Worm (Caenorhabditis elegans) whole organism, L3 larva: ENCODE results near the gene his-72.
A peak's percentile ranks its signal among the peaks of the same experiment; 100 is the strongest.
"Not testable (repeated sequence)": the region's sequence is repeated elsewhere in the genome, so short reads cannot be mapped to it uniquely, and the experiment has no call there.

Experiments
- R02D3.7 ChIP-seq: fragments of 150-350 bp; optimal IDR thresholded peaks from 2 replicates; lab custom pipeline; 2014; ENCODE audit warnings: missing biosample characterization, missing genetic modification characterization
- ZK546.5 ChIP-seq: sonication (generic microtip); optimal IDR thresholded peaks from 2 replicates; lab custom pipeline; 2017; ENCODE audit warnings: missing biosample characterization, missing genetic modification characterization
- aly-2 ChIP-seq: fragments of 150-350 bp; optimal IDR thresholded peaks from 2 replicates; lab custom pipeline; 2014; ENCODE audit warnings: missing biosample characterization, missing genetic modification characterization
- ama-1 ChIP-seq: fragments of 150-350 bp; optimal IDR thresholded peaks from 2 replicates; lab custom pipeline; 2018
- ceh-28 ChIP-seq: fragments of 150-350 bp; optimal IDR thresholded peaks from 2 replicates; lab custom pipeline; 2014; ENCODE audit warnings: missing biosample characterization, missing genetic modification reagents, missing genetic modification characterization
- egl-27 ChIP-seq: sonication (generic microtip); optimal IDR thresholded peaks from 4 replicates; lab custom pipeline; 2017; ENCODE audit warnings: missing biosample characterization, missing genetic modification reagents, missing genetic modification characterization
- egl-5 ChIP-seq: fragments of 150-350 bp; optimal IDR thresholded peaks from 2 replicates; lab custom pipeline; 2017; ENCODE audit warnings: missing biosample characterization, missing genetic modification reagents, missing genetic modification characterization, inconsistent platforms
- elt-1 ChIP-seq: fragments of 150-350 bp; optimal IDR thresholded peaks from 2 replicates; lab custom pipeline; 2014; ENCODE audit warnings: missing biosample characterization, missing genetic modification characterization
- elt-3 ChIP-seq, 3 experiments: fragments of 150-350 bp in 1 of 3; sonication (generic microtip) in 2 of 3; optimal IDR thresholded peaks; 2 replicates in 2 of 3; 4 replicates in 1 of 3; lab custom pipeline; 2014 to 2017; ENCODE audit warnings: missing biosample characterization in 3 of 3, missing genetic modification characterization in 3 of 3
- fkh-10 ChIP-seq: sonication (generic microtip); optimal IDR thresholded peaks from 2 replicates; lab custom pipeline; 2017; ENCODE audit warnings: missing biosample characterization, missing genetic modification reagents, missing genetic modification characterization
- fos-1 ChIP-seq: fragments of 150-350 bp; optimal IDR thresholded peaks from 2 replicates; lab custom pipeline; 2014; ENCODE audit warnings: missing biosample characterization, missing genetic modification characterization
- jun-1 ChIP-seq: fragments of 150-350 bp; optimal IDR thresholded peaks from 2 replicates; lab custom pipeline; 2014; ENCODE audit warnings: missing biosample characterization, missing genetic modification reagents, missing genetic modification characterization
- lin-15B ChIP-seq: fragments of 150-350 bp; optimal IDR thresholded peaks from 2 replicates; lab custom pipeline; 2014; ENCODE audit warnings: missing biosample characterization, missing genetic modification characterization
- lin-39 ChIP-seq: fragments of 150-350 bp; optimal IDR thresholded peaks from 2 replicates; lab custom pipeline; 2018; ENCODE audit warnings: missing biosample characterization, missing genetic modification reagents, missing genetic modification characterization
- lsy-12 ChIP-seq: sonication (generic microtip); optimal IDR thresholded peaks from 2 replicates; lab custom pipeline; 2016; ENCODE audit warnings: mild to moderate bottlenecking, missing genetic modification characterization, missing compliant biosample characterization
- mdl-1 ChIP-seq: fragments of 150-350 bp; optimal IDR thresholded peaks from 2 replicates; lab custom pipeline; 2014; ENCODE audit warnings: missing biosample characterization, missing genetic modification characterization
- mml-1 ChIP-seq: fragments of 150-350 bp; sonication (generic microtip); optimal IDR thresholded peaks from 3 replicates; lab custom pipeline; 2014; ENCODE audit warnings: missing biosample characterization, missing genetic modification characterization
- nfya-1 ChIP-seq: sonication (generic microtip); optimal IDR thresholded peaks from 2 replicates; lab custom pipeline; 2017; ENCODE audit warnings: missing genetic modification characterization, mild to moderate bottlenecking, missing compliant biosample characterization, antibody characterized with exemption, moderate library complexity; ENCODE audit not compliant: insufficient read depth
- nhr-11 ChIP-seq: fragments of 150-350 bp; optimal IDR thresholded peaks from 2 replicates; lab custom pipeline; 2014; ENCODE audit warnings: missing biosample characterization, missing genetic modification characterization
- nhr-12 ChIP-seq: fragments of 150-350 bp; optimal IDR thresholded peaks from 2 replicates; lab custom pipeline; 2014; ENCODE audit warnings: missing biosample characterization, missing genetic modification characterization
- nhr-23 ChIP-seq: fragments of 150-350 bp; optimal IDR thresholded peaks from 2 replicates; lab custom pipeline; 2014; ENCODE audit warnings: missing biosample characterization, missing genetic modification reagents, missing genetic modification characterization
- nhr-237 ChIP-seq: fragments of 150-350 bp; optimal IDR thresholded peaks from 2 replicates; lab custom pipeline; 2014; ENCODE audit warnings: missing biosample characterization, missing genetic modification characterization
- nhr-25 ChIP-seq: sonication (generic microtip); optimal IDR thresholded peaks from 2 replicates; lab custom pipeline; 2017; ENCODE audit warnings: missing biosample characterization, missing genetic modification characterization
- nhr-28 ChIP-seq: fragments of 150-350 bp; optimal IDR thresholded peaks from 2 replicates; lab custom pipeline; 2014; ENCODE audit warnings: missing biosample characterization, missing genetic modification characterization
- nhr-43 ChIP-seq: sonication (generic microtip); optimal IDR thresholded peaks from 2 replicates; lab custom pipeline; 2016; ENCODE audit warnings: mild to moderate bottlenecking, missing genetic modification characterization, missing compliant biosample characterization; ENCODE audit not compliant: poor library complexity, severe bottlenecking
- nhr-67 ChIP-seq: fragments of 150-350 bp; optimal IDR thresholded peaks from 2 replicates; lab custom pipeline; 2014; ENCODE audit warnings: missing biosample characterization, missing genetic modification characterization
- nhr-76 ChIP-seq: fragments of 150-350 bp; sonication (generic microtip); optimal IDR thresholded peaks from 5 replicates; lab custom pipeline; 2014; ENCODE audit warnings: missing biosample characterization, missing genetic modification characterization
- pha-4 ChIP-seq: fragments of 150-350 bp; optimal IDR thresholded peaks from 2 replicates; lab custom pipeline; 2014; ENCODE audit warnings: missing biosample characterization, missing genetic modification reagents, missing genetic modification characterization
- pqm-1 ChIP-seq: fragments of 150-350 bp; optimal IDR thresholded peaks from 2 replicates; lab custom pipeline; 2017; ENCODE audit warnings: missing biosample characterization, missing genetic modification characterization, inconsistent platforms
- sea-2 ChIP-seq: fragments of 150-350 bp; sonication (generic microtip); optimal IDR thresholded peaks from 4 replicates; lab custom pipeline; 2014; ENCODE audit warnings: missing biosample characterization, missing genetic modification reagents, missing genetic modification characterization
- skn-1 ChIP-seq: fragments of 150-350 bp; optimal IDR thresholded peaks from 2 replicates; lab custom pipeline; 2014; ENCODE audit warnings: missing biosample characterization, missing genetic modification characterization
- tbx-2 ChIP-seq: sonication (generic microtip); optimal IDR thresholded peaks from 2 replicates; lab custom pipeline; 2016; ENCODE audit warnings: mild to moderate bottlenecking, missing genetic modification characterization, missing compliant biosample characterization
- unc-39 ChIP-seq: sonication (generic microtip); optimal IDR thresholded peaks from 4 replicates; lab custom pipeline; 2017; ENCODE audit warnings: missing biosample characterization, missing genetic modification characterization
- zag-1 ChIP-seq: fragments of 150-350 bp; optimal IDR thresholded peaks from 2 replicates; lab custom pipeline; 2014; ENCODE audit warnings: missing biosample characterization, missing genetic modification characterization
- ztf-4 ChIP-seq: fragments of 150-350 bp; optimal IDR thresholded peaks from 2 replicates; lab custom pipeline; 2014; ENCODE audit warnings: missing biosample characterization, missing genetic modification characterization

his-72 gene

ce11 chrIII:12399709-12400108, 30.9 kb upstream of the his-72 start:
- TF ChIP-seq skn-1 (no peak), nhr-43 (peak; percentile 37), lin-15B (tag; lab: Kevin White, UChicago) (peak; percentile 26), lsy-12 (tag; lab: Kevin White, UChicago) (peak; percentile 27), nfya-1 (peak; percentile 21)

- no peak for TF ChIP-seq nhr-12 (tag; lab: Kevin White, UChicago)
- no peak for TF ChIP-seq zag-1 (tag; lab: Kevin White, UChicago)
- TF ChIP-seq nhr-67, result no peak
- no peak for TF ChIP-seq ztf-4 (tag; lab: Kevin White, UChicago)
- no peak for TF ChIP-seq fkh-10 (GFP tag; lab: Kevin White, UChicago)
- TF ChIP-seq fos-1 (tag; lab: Kevin White, UChicago), result no peak
- no peak for TF ChIP-seq nhr-11
- no peak for TF ChIP-seq nfya-1
- no peak for TF ChIP-seq lin-39
- no peak for TF ChIP-seq ama-1 (lab: Kevin White, UChicago)
- TF ChIP-seq R02D3.7 (tag; lab: Kevin White, UChicago), result no peak
- no peak for TF ChIP-seq mml-1 (tag; lab: Kevin White, UChicago)
- no peak for TF ChIP-seq skn-1
- TF ChIP-seq nhr-28 (tag; lab: Kevin White, UChicago), result no peak
- no peak for TF ChIP-seq aly-2 (tag; lab: Kevin White, UChicago)
- TF ChIP-seq lin-15B (tag; lab: Kevin White, UChicago), result no peak
- TF ChIP-seq nhr-23, result no peak
- TF ChIP-seq ZK546.5 (tag; lab: Kevin White, UChicago), result no peak
- TF ChIP-seq nhr-25 (tag; lab: Kevin White, UChicago), result no peak
- TF ChIP-seq, all 47 proteins: peak for 0
These were observed 29.6 kb upstream of the his-72 start for ce11 chrIII:12398468-12398867.

- TF ChIP-seq ceh-28 (peak; percentile 90), pha-4 (tag; lab: Kevin White, UChicago) (no peak)
These were observed 26.2 kb upstream of the his-72 start, which contains the start of gene Y49E10.10 for ce11 chrIII:12395085-12395484. TSS of gene Y49E10.10 (plus strand) at chrIII:12395465.

DNA sequence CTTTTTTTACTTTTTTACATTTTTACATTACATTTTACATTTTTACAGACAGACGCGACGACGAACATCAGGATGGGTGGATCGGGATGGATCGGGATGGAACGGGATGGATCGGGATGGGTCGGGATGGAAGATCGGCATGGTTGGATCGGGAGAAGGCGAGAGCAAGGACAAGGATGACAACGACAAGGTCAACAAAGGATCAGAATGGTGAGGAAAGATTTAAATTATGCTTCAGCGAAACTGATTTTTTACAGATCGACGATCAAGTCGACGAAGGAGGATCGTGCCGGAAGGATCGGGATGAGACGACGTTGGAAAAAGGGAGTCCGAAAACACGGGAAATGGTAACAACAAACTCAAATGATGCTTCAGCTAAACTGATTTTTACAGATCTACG, 19.3 kb upstream of the his-72 start:
- TF ChIP-seq unc-39 (tag; lab: Kevin White, UChicago) (no peak), jun-1 (no peak), ama-1 (lab: Kevin White, UChicago) (no peak), fkh-10 (GFP tag; lab: Kevin White, UChicago) (no peak), nhr-25 (tag; lab: Kevin White, UChicago) (no peak), elt-3 (tag; optimal IDR thresholded peaks at IDR 0.05; lab: Kevin White, UChicago) (no peak), mdl-1 (tag; lab: Kevin White, UChicago) (no peak), zag-1 (tag; lab: Kevin White, UChicago) (no peak), ZK546.5 (tag; lab: Kevin White, UChicago) (no peak), nhr-76 (no peak), nhr-23 (no peak), nhr-11 (no peak), sea-2 (GFP tag; lab: Kevin White, UChicago) (no peak), tbx-2 (tag; lab: Kevin White, UChicago) (no peak), nhr-28 (tag; lab: Kevin White, UChicago) (no peak), pqm-1 (no peak), mml-1 (tag; lab: Kevin White, UChicago) (no peak), elt-1 (tag; lab: Kevin White, UChicago) (no peak)

DNA sequence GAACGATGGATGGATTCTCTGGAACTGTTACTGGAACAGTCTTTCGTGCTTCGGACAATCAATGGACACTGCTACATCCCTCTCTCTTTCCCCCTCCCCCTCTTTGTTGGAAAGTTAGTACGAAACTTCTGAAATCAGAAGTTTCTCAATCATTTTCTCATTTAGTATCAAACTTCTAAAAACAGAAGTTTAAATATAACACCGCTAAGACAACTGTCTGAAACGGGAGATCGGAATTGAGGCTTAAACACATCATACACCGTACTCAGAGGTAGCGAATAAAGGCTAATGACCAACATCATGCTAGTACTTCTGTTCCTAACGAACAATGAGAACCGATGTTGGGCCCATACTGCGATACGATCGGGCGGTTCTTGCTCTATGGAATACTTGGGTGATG, 17.7 kb upstream of the his-72 start, which contains the start of gene Y49E10.30:
TSS of gene Y49E10.30 (plus strand) at position 301 of the 400 bp plus-strand sequence.
- not testable (repeated sequence) for TF ChIP-seq egl-5, egl-27, nhr-237 (tag; lab: Kevin White, UChicago)
